Fruit fly (Drosophila melanogaster): ENCODE data around the gene Papst2.

The Papst2 gene

DNA sequence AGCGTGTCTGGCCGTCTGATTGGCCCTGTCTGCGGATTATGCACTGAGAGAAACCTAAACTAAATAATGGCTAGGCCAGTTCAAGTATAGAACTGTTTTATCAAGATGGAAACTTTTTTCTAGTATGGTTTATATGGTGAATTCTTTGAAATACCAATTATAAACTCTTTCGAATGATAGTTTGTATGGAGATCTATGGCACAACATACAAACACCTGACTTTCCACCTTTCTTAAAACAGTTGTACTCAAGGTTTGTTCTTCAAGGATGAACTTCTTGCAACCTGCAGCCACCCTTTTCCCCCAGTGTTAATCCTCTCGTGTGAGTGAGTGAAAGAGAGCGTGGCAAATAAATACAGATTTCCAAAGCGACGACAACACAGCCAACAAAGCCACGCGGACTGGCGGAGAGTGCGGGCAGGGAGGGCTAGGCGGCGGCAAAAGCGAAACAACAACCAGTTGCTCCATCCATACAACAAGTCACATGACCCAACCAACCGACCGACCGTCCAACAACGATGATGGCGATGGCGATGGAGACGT lies 38.3 kb upstream of the Papst2 start (continued):
- TF ChIP-seq ssp (GFP tag; IDR thresholded peaks at IDR 0.05): peak; percentile 77
- TF ChIP-seq CG7556 (GFP tag; optimal IDR thresholded peaks at IDR 0.05): peak; percentile 93
- peak; percentile 70 for TF ChIP-seq CG1529 (GFP tag; optimal IDR thresholded peaks at IDR 0.05)
- peak; percentile 80 for TF ChIP-seq Asciz (GFP tag; optimal IDR thresholded peaks at IDR 0.05)
- peak; percentile 85 for TF ChIP-seq CG8089 (GFP tag; optimal IDR thresholded peaks at IDR 0.05)
- peak; percentile 56; the same call in 1 of the 2 replicates for TF ChIP-seq cas (GFP tag; IDR thresholded peaks at IDR 0.05)
- TF ChIP-seq so (GFP tag; IDR thresholded peaks at IDR 0.05): peak; percentile 93
- no peak for TF ChIP-seq pzg (GFP tag; optimal IDR thresholded peaks at IDR 0.05)
- peak; percentile 94 for TF ChIP-seq CoRest (tag; optimal IDR thresholded peaks at IDR 0.05)
- TF ChIP-seq CG13424 (tag; optimal IDR thresholded peaks at IDR 0.05): peak; percentile 87
- TF ChIP-seq CG5180 (GFP tag; optimal IDR thresholded peaks at IDR 0.05): peak; percentile 76
- peak; percentile 79 for TF ChIP-seq CG6272 (GFP tag; IDR thresholded peaks at IDR 0.05)
- peak; percentile 65; the same call in 1 of the 2 replicates for TF ChIP-seq Lim3 (GFP tag; IDR thresholded peaks at IDR 0.05)
- peak; percentile 87 for TF ChIP-seq her (GFP tag; optimal IDR thresholded peaks at IDR 0.05)
- no peak for TF ChIP-seq CG17912 (GFP tag; optimal IDR thresholded peaks at IDR 0.05)
- TF ChIP-seq CG6254 (GFP tag; optimal IDR thresholded peaks at IDR 0.05): peak; percentile 37
- peak; percentile 49 for TF ChIP-seq CG8290 (GFP tag; optimal IDR thresholded peaks at IDR 0.05)
- peak in 1 of 2 experiments; percentile 56 for TF ChIP-seq CG8290 (tag; optimal IDR thresholded peaks at IDR 0.05)
- TF ChIP-seq ara (GFP tag; IDR thresholded peaks at IDR 0.05): peak; percentile 31; the same call in 1 of the 2 replicates
- TF ChIP-seq CG31441 (GFP tag; IDR thresholded peaks at IDR 0.05): peak; percentile 84
- peak; percentile 70; the same call in 2 of the 3 replicates for TF ChIP-seq ken (GFP tag; IDR thresholded peaks at IDR 0.05)
- peak; percentile 92 for TF ChIP-seq CG15269 (tag; optimal IDR thresholded peaks at IDR 0.05)
- peak; percentile 74 for TF ChIP-seq ERR (GFP tag; optimal IDR thresholded peaks at IDR 0.05)
- peak; percentile 58; the same call in 1 of the 2 replicates for TF ChIP-seq toy (GFP tag; IDR thresholded peaks at IDR 0.05)
- peak; percentile 48 for TF ChIP-seq CG1233 (GFP tag; optimal IDR thresholded peaks at IDR 0.05)
- peak; percentile 7 for TF ChIP-seq CG3995 (GFP tag; optimal IDR thresholded peaks at IDR 0.05)
- peak; percentile 74 for TF ChIP-seq ase (GFP tag; IDR thresholded peaks at IDR 0.05)
- TF ChIP-seq ttk (GFP tag; IDR thresholded peaks at IDR 0.05): peak; percentile 80
- TF ChIP-seq Dip2 (GFP tag; IDR thresholded peaks at IDR 0.05): peak; percentile 29; the same call in 1 of the 2 replicates
- peak; percentile 51; the same call in 1 of the 2 replicates for TF ChIP-seq ro (GFP tag; IDR thresholded peaks at IDR 0.05)
- TF ChIP-seq grau (tag; optimal IDR thresholded peaks at IDR 0.05): peak; percentile 91
- no peak; the same call in 1 of the 3 replicates for TF ChIP-seq Mrtf (GFP tag; IDR thresholded peaks at IDR 0.05)
- no peak for TF ChIP-seq MESR4 (GFP tag; optimal IDR thresholded peaks at IDR 0.05)
- peak; percentile 71 for TF ChIP-seq schlank (tag; optimal IDR thresholded peaks at IDR 0.05)
- peak; percentile 60; the same call in 1 of the 2 replicates for TF ChIP-seq CkIIα-i1 (GFP tag; IDR thresholded peaks at IDR 0.05)
- TF ChIP-seq Hr3 (GFP tag; optimal IDR thresholded peaks at IDR 0.05): peak; percentile 76
- TF ChIP-seq CG9727 (GFP tag; optimal IDR thresholded peaks at IDR 0.05): peak; percentile 85
- peak; percentile 44 for TF ChIP-seq CG15696 (tag; optimal IDR thresholded peaks at IDR 0.05)
- peak; percentile 74 for TF ChIP-seq Nf-YC (tag; optimal IDR thresholded peaks at IDR 0.05)
- TF ChIP-seq unc-4 (GFP tag; IDR thresholded peaks at IDR 0.05; ENCODE audit: partially characterized antibody): no peak
- TF ChIP-seq vvl (GFP tag; IDR thresholded peaks at IDR 0.05): peak; percentile 80
- TF ChIP-seq CG8765 (GFP tag; IDR thresholded peaks at IDR 0.05): 0 out of 2 replicates have a peak, but pooled peaks have one; percentile 25
- peak; percentile 25 for TF ChIP-seq CG33557 (GFP tag; optimal IDR thresholded peaks at IDR 0.05)
- peak; percentile 72 for TF ChIP-seq pb (GFP tag; optimal IDR thresholded peaks at IDR 0.05)
- TF ChIP-seq Jarid2 (GFP tag; optimal IDR thresholded peaks at IDR 0.05): peak; percentile 67
- TF ChIP-seq CG2712 (tag; optimal IDR thresholded peaks at IDR 0.05): peak; percentile 88
- peak; percentile 34 for TF ChIP-seq CG8281 (tag; optimal IDR thresholded peaks at IDR 0.05)
- TF ChIP-seq seq (GFP tag; IDR thresholded peaks at IDR 0.05): peak; percentile 88
- peak; percentile 88 for TF ChIP-seq CG17361 (GFP tag; IDR thresholded peaks at IDR 0.05)
- TF ChIP-seq gem (tag; optimal IDR thresholded peaks at IDR 0.05): peak; percentile 94

All from whole organism, embryonic.